Fruit fly (Drosophila melanogaster) whole organism, embryonic: ENCODE measurements around the gene Fum1.
A peak's percentile ranks its signal among the peaks of the same experiment; 100 is the strongest.

Experiments
- Atf-2 ChIP-seq: fragments of 200-800 bp; sonication (Bioruptor generic); optimal IDR thresholded peaks from 2 replicates; lab custom pipeline; 2016; ENCODE audit warnings: missing biosample characterization, missing genetic modification characterization
- BtbVII ChIP-seq: fragments of 200-800 bp; sonication (Bioruptor generic); optimal IDR thresholded peaks from 3 replicates; lab custom pipeline; 2017; ENCODE audit warnings: missing biosample characterization, mild to moderate bottlenecking, missing genetic modification characterization
- CG10654 ChIP-seq: fragments of 200-800 bp; sonication (Bioruptor generic); optimal IDR thresholded peaks from 2 replicates; lab custom pipeline; 2016; ENCODE audit warnings: missing biosample characterization, missing genetic modification characterization
- CG13123 ChIP-seq: fragments of 200-800 bp; sonication (Bioruptor generic); optimal IDR thresholded peaks from 2 replicates; lab custom pipeline; 2016; ENCODE audit warnings: missing biosample characterization, missing genetic modification characterization
- CG15073 ChIP-seq: fragments of 200-800 bp; sonication (Bioruptor generic); optimal IDR thresholded peaks from 2 replicates; lab custom pipeline; 2016; ENCODE audit warnings: missing biosample characterization, missing genetic modification characterization
- CG15514 ChIP-seq: fragments of 200-800 bp; sonication (Bioruptor generic); optimal IDR thresholded peaks from 3 replicates; lab custom pipeline; 2017; ENCODE audit warnings: missing biosample characterization, missing genetic modification characterization, mild to moderate bottlenecking, moderate library complexity, missing genetic modification reagents
- CG1603 ChIP-seq: fragments of 200-800 bp; sonication (Bioruptor generic); optimal IDR thresholded peaks from 2 replicates; lab custom pipeline; 2019; ENCODE audit warnings: missing biosample characterization, mild to moderate bottlenecking, missing genetic modification characterization, moderate library complexity
- CG17802 ChIP-seq: fragments of 200-800 bp; sonication (Bioruptor generic); optimal IDR thresholded peaks from 2 replicates; lab custom pipeline; 2018; ENCODE audit warnings: missing biosample characterization, mild to moderate bottlenecking, missing genetic modification characterization, moderate library complexity
- CG17829 ChIP-seq: fragments of 200-800 bp; optimal IDR thresholded peaks from 2 replicates; lab custom pipeline; 2019; ENCODE audit warnings: missing biosample characterization, mild to moderate bottlenecking, missing genetic modification characterization, moderate library complexity
- CG2120 ChIP-seq: fragments of 200-800 bp; sonication (Bioruptor generic); optimal IDR thresholded peaks from 3 replicates; lab custom pipeline; 2016; ENCODE audit warnings: missing biosample characterization, missing genetic modification characterization
- CG2202 ChIP-seq: fragments of 200-800 bp; sonication (Bioruptor generic); optimal IDR thresholded peaks from 2 replicates; lab custom pipeline; 2018; ENCODE audit warnings: missing biosample characterization, mild to moderate bottlenecking, missing genetic modification characterization
- CG31224 ChIP-seq: fragments of 200-800 bp; sonication (Bioruptor generic); IDR thresholded peaks from 2 replicates; pipeline ENCODE4 v1.3.6; 2022; ENCODE audit warnings: missing biosample characterization, missing genetic modification characterization
- CG31365 ChIP-seq: fragments of 200-800 bp; sonication (Bioruptor generic); optimal IDR thresholded peaks from 2 replicates; lab custom pipeline; 2018; ENCODE audit warnings: missing biosample characterization, mild to moderate bottlenecking, missing genetic modification characterization
- CG3163 ChIP-seq: fragments of 200-800 bp; sonication (Bioruptor generic); optimal IDR thresholded peaks from 3 replicates; lab custom pipeline; 2016; ENCODE audit warnings: missing biosample characterization, missing genetic modification characterization
- CG4617 ChIP-seq: fragments of 200-800 bp; sonication (Bioruptor generic); optimal IDR thresholded peaks from 3 replicates; lab custom pipeline; 2016; ENCODE audit warnings: missing biosample characterization, missing genetic modification characterization, borderline replicate concordance
- CG4854 ChIP-seq: fragments of 200-800 bp; sonication (Bioruptor generic); optimal IDR thresholded peaks from 2 replicates; lab custom pipeline; 2016; ENCODE audit warnings: missing biosample characterization, missing genetic modification characterization, inconsistent platforms
- CG6272 ChIP-seq: fragments of 200-800 bp; sonication (Bioruptor generic); IDR thresholded peaks from 2 replicates; pipeline ENCODE4 v1.3.6; 2022; ENCODE audit warnings: missing biosample characterization, missing genetic modification characterization
- CG6791 ChIP-seq: fragments of 200-800 bp; sonication (Bioruptor generic); IDR thresholded peaks from 3 replicates; pipeline ENCODE4 v1.3.6; 2022; ENCODE audit warnings: missing biosample characterization, missing genetic modification characterization; ENCODE audit not compliant: partially characterized antibody
- CG9727 ChIP-seq: fragments of 200-800 bp; sonication (Bioruptor generic); optimal IDR thresholded peaks from 3 replicates; lab custom pipeline; 2017; ENCODE audit warnings: missing biosample characterization, mild to moderate bottlenecking, missing genetic modification characterization
- Chrac-16 ChIP-seq: fragments of 200-800 bp; sonication (Bioruptor generic); optimal IDR thresholded peaks from 3 replicates; lab custom pipeline; 2016; ENCODE audit warnings: missing biosample characterization, missing genetic modification characterization
- Ets65A ChIP-seq: fragments of 200-800 bp; sonication (Bioruptor generic); peaks from one replicate; lab custom pipeline; 2016; ENCODE audit warnings: missing biosample characterization, missing genetic modification characterization
- Fer1 ChIP-seq: fragments of 200-800 bp; sonication (Bioruptor generic); optimal IDR thresholded peaks from 2 replicates; lab custom pipeline; 2017; ENCODE audit warnings: missing biosample characterization, mild to moderate bottlenecking, missing genetic modification characterization
- Hey ChIP-seq: fragments of 200-800 bp; sonication (Bioruptor generic); optimal IDR thresholded peaks from 3 replicates; lab custom pipeline; 2018; ENCODE audit warnings: missing biosample characterization, mild to moderate bottlenecking, missing genetic modification characterization
- Hr78 ChIP-seq, 2 experiments: fragments of 200-800 bp in 1 of 2; fragments of >200 bp in 1 of 2; sonication (Bioruptor generic) in 1 of 2; optimal IDR thresholded peaks; 2 replicates each; lab custom pipeline; 2017 to 2019; ENCODE audit warnings: missing biosample characterization in 2 of 2, missing genetic modification characterization in 2 of 2, mild to moderate bottlenecking in 1 of 2, moderate library complexity in 1 of 2
- MBD-R2 ChIP-seq: fragments of 200-800 bp; sonication (Bioruptor generic); IDR thresholded peaks from 2 replicates; pipeline ENCODE4 v1.3.6; 2022; ENCODE audit warnings: missing biosample characterization, missing genetic modification characterization
- Optix ChIP-seq: fragments of 200-800 bp; sonication (Bioruptor generic); IDR thresholded peaks from 3 replicates; pipeline ENCODE4 v1.3.6; 2022; ENCODE audit warnings: missing biosample characterization, missing genetic modification characterization
- Scr ChIP-seq: fragments of 200-800 bp; sonication (Bioruptor generic); IDR thresholded peaks from 2 replicates; pipeline ENCODE4 v1.3.6; 2022; ENCODE audit warnings: missing biosample characterization, missing genetic modification characterization; ENCODE audit not compliant: partially characterized antibody
- Tbp ChIP-seq: fragments of >200 bp; optimal IDR thresholded peaks from 2 replicates; lab custom pipeline; 2018; ENCODE audit warnings: missing biosample characterization, missing genetic modification characterization
- Trl ChIP-seq, 3 experiments: fragments of >200 bp in 2 of 3; fragments of 200-800 bp in 1 of 3; sonication (Bioruptor generic) in 1 of 3; optimal IDR thresholded peaks; 2 replicates in 1 of 3; 3 replicates in 2 of 3; lab custom pipeline; 2016 to 2017; ENCODE audit warnings: missing biosample characterization in 1 of 3, missing genetic modification characterization in 1 of 3
- Xrp1 ChIP-seq: fragments of 200-800 bp; sonication (Bioruptor generic); IDR thresholded peaks from 2 replicates; pipeline ENCODE4 v1.3.6; 2022; ENCODE audit warnings: missing biosample characterization, missing genetic modification characterization
- ato ChIP-seq: fragments of 200-800 bp; sonication (Bioruptor generic); IDR thresholded peaks from 2 replicates; pipeline ENCODE4 v1.3.6; 2022; ENCODE audit warnings: missing biosample characterization, missing genetic modification characterization; ENCODE audit not compliant: partially characterized antibody
- bowl ChIP-seq: fragments of 200-800 bp; sonication (Bioruptor generic); IDR thresholded peaks from 2 replicates; pipeline ENCODE4 v1.3.6; 2022; ENCODE audit warnings: missing biosample characterization, missing genetic modification characterization
- caup ChIP-seq: fragments of 200-800 bp; sonication (Bioruptor generic); optimal IDR thresholded peaks from 3 replicates; lab custom pipeline; 2017; ENCODE audit warnings: missing biosample characterization, mild to moderate bottlenecking, missing genetic modification characterization, moderate library complexity; ENCODE audit not compliant: severe bottlenecking
- chinmo ChIP-seq: fragments of 200-800 bp; sonication (Bioruptor generic); IDR thresholded peaks from 4 replicates; pipeline ENCODE4 v1.3.6; 2022; ENCODE audit warnings: missing biosample characterization, missing genetic modification characterization; ENCODE audit not compliant: partially characterized antibody
- croc ChIP-seq: fragments of 200-800 bp; sonication (Bioruptor generic); conservative IDR thresholded peaks from 3 replicates; pipeline ENCODE4 v1.3.6; 2022; ENCODE audit warnings: missing biosample characterization, missing genetic modification characterization
- dan ChIP-seq: fragments of 200-800 bp; sonication (Bioruptor generic); IDR thresholded peaks from 2 replicates; pipeline ENCODE4 v1.3.6; 2022; ENCODE audit warnings: missing biosample characterization, missing genetic modification characterization
- dm ChIP-seq: fragments of 200-800 bp; sonication (Bioruptor generic); optimal IDR thresholded peaks from 3 replicates; lab custom pipeline; 2016; ENCODE audit warnings: missing biosample characterization, missing genetic modification characterization
- ftz-f1 ChIP-seq: fragments of 200-800 bp; sonication (Bioruptor generic); optimal IDR thresholded peaks from 2 replicates; lab custom pipeline; 2016; ENCODE audit warnings: missing biosample characterization, missing genetic modification characterization
- gcm ChIP-seq: fragments of 200-800 bp; sonication (Bioruptor generic); optimal IDR thresholded peaks from 2 replicates; lab custom pipeline; 2019; ENCODE audit warnings: missing biosample characterization, mild to moderate bottlenecking, missing genetic modification characterization, moderate library complexity
- grau ChIP-seq: fragments of 200-800 bp; optimal IDR thresholded peaks from 3 replicates; lab custom pipeline; 2019; ENCODE audit warnings: missing biosample characterization, mild to moderate bottlenecking, missing genetic modification characterization, moderate library complexity
- ind ChIP-seq: fragments of 200-800 bp; sonication (Bioruptor generic); optimal IDR thresholded peaks from 3 replicates; lab custom pipeline; 2016; ENCODE audit warnings: missing biosample characterization, missing genetic modification characterization
- klu ChIP-seq: fragments of 200-800 bp; sonication (Bioruptor generic); IDR thresholded peaks from 2 replicates; pipeline ENCODE4 v1.3.6; 2022; ENCODE audit warnings: missing biosample characterization, missing genetic modification characterization
- lilli ChIP-seq: fragments of 200-800 bp; sonication (Bioruptor generic); optimal IDR thresholded peaks from 3 replicates; lab custom pipeline; 2016; ENCODE audit warnings: missing biosample characterization, missing genetic modification characterization
- lov ChIP-seq, 2 experiments: fragments of 200-800 bp in 1 of 2; fragments of >200 bp in 1 of 2; sonication (Bioruptor generic) in 1 of 2; IDR thresholded peaks in 1 of 2; optimal IDR thresholded peaks in 1 of 2; 2 replicates in 1 of 2; 3 replicates in 1 of 2; pipeline versions ENCODE4 v1.3.6 to Lab custom; 2017 to 2022; ENCODE audit warnings: missing biosample characterization in 1 of 2, missing genetic modification characterization in 1 of 2
- nerfin-1 ChIP-seq: fragments of 200-800 bp; sonication (Bioruptor generic); optimal IDR thresholded peaks from 3 replicates; lab custom pipeline; 2019; ENCODE audit warnings: missing biosample characterization, mild to moderate bottlenecking, missing genetic modification characterization, moderate library complexity
- nerfin-2 ChIP-seq: fragments of 200-800 bp; sonication (Bioruptor generic); IDR thresholded peaks from 2 replicates; pipeline ENCODE4 v1.3.6; 2022; ENCODE audit warnings: missing biosample characterization, missing genetic modification characterization; ENCODE audit not compliant: partially characterized antibody
- odd ChIP-seq: fragments of 200-800 bp; sonication (Bioruptor generic); optimal IDR thresholded peaks from 2 replicates; lab custom pipeline; 2017; ENCODE audit warnings: missing biosample characterization, mild to moderate bottlenecking, missing genetic modification characterization
- slp2 ChIP-seq: fragments of 200-800 bp; sonication (Bioruptor generic); optimal IDR thresholded peaks from 2 replicates; lab custom pipeline; 2016; ENCODE audit warnings: missing biosample characterization, missing genetic modification characterization
- sob ChIP-seq: fragments of 200-800 bp; sonication (Bioruptor generic); IDR thresholded peaks from 2 replicates; pipeline ENCODE4 v1.3.6; 2022; ENCODE audit warnings: missing biosample characterization, missing genetic modification characterization

The Fum1 gene

dm6 chrX:6711295-6711694 is 33.1 kb downstream of the Fum1 start (continued):
- no peak for TF ChIP-seq ftz-f1 (GFP tag; lab: Kevin White, UChicago)
- peak; percentile 42 for TF ChIP-seq CG4854
- peak; percentile 83 for TF ChIP-seq CG3163
- TF ChIP-seq ind (GFP tag; lab: Kevin White, UChicago): peak; percentile 80
- TF ChIP-seq Scr: no peak
- TF ChIP-seq CG10654 (GFP tag; lab: Kevin White, UChicago): peak; percentile 64
- no peak for TF ChIP-seq chinmo (GFP tag; lab: Robert Waterston, UW)
- peak; percentile 63 for TF ChIP-seq odd
- TF ChIP-seq Chrac-16 (GFP tag; lab: Kevin White, UChicago): peak; percentile 69
- no peak for TF ChIP-seq nerfin-2
- TF ChIP-seq MBD-R2 (GFP tag; lab: Robert Waterston, UW): peak; percentile 36; the same call in 1 of the 2 replicates
- TF ChIP-seq grau: peak; percentile 84
- TF ChIP-seq Optix: peak; percentile 72
- TF ChIP-seq sob: peak; percentile 74
- peak; percentile 97 for TF ChIP-seq Ets65A
- no peak for TF ChIP-seq bowl (GFP tag; lab: Robert Waterston, UW)
- peak; percentile 87 for TF ChIP-seq Fer1 (GFP tag; lab: Kevin White, UChicago)
- peak; percentile 54 for TF ChIP-seq CG31365 (tag; lab: Kevin White, UChicago)
- no peak for TF ChIP-seq Hey (tag; lab: Kevin White, UChicago)
- peak; percentile 87 for TF ChIP-seq CG2120 (GFP tag; lab: Kevin White, UChicago)
- TF ChIP-seq caup (GFP tag; lab: Kevin White, UChicago): peak; percentile 69
- peak; percentile 50 for TF ChIP-seq dm
- TF ChIP-seq klu (GFP tag; lab: Robert Waterston, UW): peak; percentile 37; the same call in 1 of the 2 replicates
- peak; percentile 60; the same call in 2 of the 3 replicates for TF ChIP-seq croc (GFP tag; lab: Robert Waterston, UW)
- TF ChIP-seq BtbVII (GFP tag; lab: Kevin White, UChicago): peak; percentile 79
- peak; percentile 69 for TF ChIP-seq Atf-2 (GFP tag; lab: Kevin White, UChicago)
- peak in 1 of 2 experiments; percentile 39 for TF ChIP-seq Hr78 (GFP tag; optimal IDR thresholded peaks at IDR 0.05; lab: Kevin White, UChicago)
- peak; percentile 81 for TF ChIP-seq Xrp1 (GFP tag; lab: Robert Waterston, UW)
- peak; percentile 43 for TF ChIP-seq CG17802 (tag; lab: Kevin White, UChicago)
- TF ChIP-seq nerfin-1 (tag; lab: Kevin White, UChicago): peak; percentile 45
- TF ChIP-seq CG6791 (GFP tag; lab: Robert Waterston, UW): no peak
- TF ChIP-seq CG31224 (GFP tag; lab: Robert Waterston, UW): peak; percentile 62
- peak; percentile 72 for TF ChIP-seq CG9727 (GFP tag; lab: Kevin White, UChicago)
- TF ChIP-seq lov (optimal IDR thresholded peaks at IDR 0.05; lab: Kevin White, UChicago): no peak
- no peak for TF ChIP-seq lov (GFP tag; IDR thresholded peaks at IDR 0.05; lab: Robert Waterston, UW)
- TF ChIP-seq CG4617 (GFP tag; lab: Kevin White, UChicago): peak; percentile 26
- TF ChIP-seq CG15514 (GFP tag; lab: Kevin White, UChicago): peak; percentile 75
- TF ChIP-seq Tbp (GFP tag; lab: Kevin White, UChicago): no peak
- peak; percentile 67 for TF ChIP-seq CG6272 (GFP tag; lab: Robert Waterston, UW)
- TF ChIP-seq ato (GFP tag; lab: Robert Waterston, UW): no peak
- peak; percentile 91 for TF ChIP-seq CG1603
- no peak for TF ChIP-seq dan (GFP tag; lab: Robert Waterston, UW)
- TF ChIP-seq Trl (optimal IDR thresholded peaks at IDR 0.05; lab: Kevin White, UChicago): peak; percentile 27 to 62
- peak; percentile 65 for TF ChIP-seq Trl (GFP tag; optimal IDR thresholded peaks at IDR 0.05; lab: Kevin White, UChicago)
- peak; percentile 45 for TF ChIP-seq CG2202 (tag; lab: Kevin White, UChicago)
- TF ChIP-seq gcm (GFP tag; lab: Kevin White, UChicago): peak; percentile 81
- TF ChIP-seq lilli (GFP tag; lab: Kevin White, UChicago): peak; percentile 78
- TF ChIP-seq CG17829 (tag; lab: Kevin White, UChicago): peak; percentile 77
- peak; percentile 4 for TF ChIP-seq CG15073
- TF ChIP-seq CG13123 (GFP tag; lab: Kevin White, UChicago): peak; percentile 57
- peak; percentile 82 for TF ChIP-seq slp2 (GFP tag; lab: Kevin White, UChicago)
